Worm (Caenorhabditis elegans) whole organism, L4 larva: Measurements from ENCODE around the gene C49H3.4.

ENCODE experiments used
- F49E8.2 ChIP-seq: sonication (generic microtip); optimal IDR thresholded peaks from 2 replicates; lab custom pipeline; 2016; ENCODE audit warnings: missing compliant biosample characterization, mild to moderate bottlenecking, missing genetic modification characterization, borderline replicate concordance
- T26A8.4 ChIP-seq: fragments of 200-800 bp; sonication (Bioruptor generic); IDR thresholded peaks from 2 replicates; pipeline ENCODE4 v1.3.6; 2022; ENCODE audit warnings: missing genetic modification characterization, missing compliant biosample characterization
- Y105C5A.15 ChIP-seq: fragments of 200-800 bp; sonication (Bioruptor generic); IDR thresholded peaks from 2 replicates; pipeline ENCODE4 v1.3.6; 2022; ENCODE audit warnings: missing genetic modification characterization, missing compliant biosample characterization
- Y48G9A.11 ChIP-seq: fragments of 200-800 bp; sonication (Bioruptor generic); IDR thresholded peaks from 2 replicates; pipeline ENCODE4 v1.3.6; 2022; ENCODE audit warnings: missing genetic modification reagents, missing genetic modification characterization, missing compliant biosample characterization
- Y5F2A.4 ChIP-seq: fragments of 200-800 bp; sonication (Bioruptor generic); optimal IDR thresholded peaks from 2 replicates; lab custom pipeline; 2018; ENCODE audit warnings: mild to moderate bottlenecking, missing genetic modification characterization, missing compliant biosample characterization
- aha-1 ChIP-seq: fragments of 150-350 bp; peaks from one replicate; lab custom pipeline; 2014; ENCODE audit warnings: missing biosample characterization, missing genetic modification characterization
- aly-2 ChIP-seq: sonication (generic microtip); optimal IDR thresholded peaks from 2 replicates; lab custom pipeline; 2018; ENCODE audit warnings: missing biosample characterization, missing genetic modification characterization
- ama-1 ChIP-seq: fragments of 150-350 bp; optimal IDR thresholded peaks from 2 replicates; lab custom pipeline; 2014; ENCODE audit warnings: inconsistent platforms, mixed read lengths
- arid-1 ChIP-seq: fragments of 200-800 bp; sonication (Bioruptor generic); conservative IDR thresholded peaks from 2 replicates; pipeline ENCODE4 v1.3.6; 2022; ENCODE audit warnings: missing genetic modification reagents, missing genetic modification characterization, missing compliant biosample characterization
- ces-1 ChIP-seq: fragments of 150-350 bp; sonication (generic microtip); optimal IDR thresholded peaks from 4 replicates; lab custom pipeline; 2014; ENCODE audit warnings: missing biosample characterization, missing genetic modification reagents, missing genetic modification characterization
- ctbp-1 ChIP-seq: fragments of 200-800 bp; sonication (Bioruptor generic); IDR thresholded peaks from 2 replicates; pipeline ENCODE4 v1.3.6; 2022; ENCODE audit warnings: missing genetic modification reagents, missing genetic modification characterization, missing compliant biosample characterization
- daf-16 ChIP-seq, 3 experiments: sonication (generic microtip); optimal IDR thresholded peaks; 2 replicates each; lab custom pipeline; 2016 to 2017; ENCODE audit warnings: missing genetic modification characterization in 3 of 3, missing genetic modification reagents in 3 of 3, mild to moderate bottlenecking in 2 of 3, missing compliant biosample characterization in 2 of 3, missing biosample characterization in 1 of 3, moderate library complexity in 1 of 3
- dmd-8 ChIP-seq: fragments of 200-800 bp; sonication (Bioruptor generic); IDR thresholded peaks from 2 replicates; pipeline ENCODE4 v1.3.6; 2022; ENCODE audit warnings: missing genetic modification characterization, missing compliant biosample characterization
- dmd-9 ChIP-seq: fragments of 200-800 bp; sonication (Bioruptor generic); IDR thresholded peaks from 2 replicates; pipeline ENCODE4 v1.3.6; 2022; ENCODE audit warnings: missing genetic modification reagents, missing genetic modification characterization, missing compliant biosample characterization
- duxl-1 ChIP-seq: sonication (generic microtip); optimal IDR thresholded peaks from 2 replicates; lab custom pipeline; 2016; ENCODE audit warnings: mild to moderate bottlenecking, missing genetic modification characterization, moderate library complexity, missing compliant biosample characterization; ENCODE audit not compliant: poor library complexity
- dve-1 ChIP-seq: sonication (generic microtip); optimal IDR thresholded peaks from 2 replicates; lab custom pipeline; 2017; ENCODE audit warnings: antibody characterized with exemption, mild to moderate bottlenecking, missing genetic modification characterization, missing compliant biosample characterization; ENCODE audit not compliant: insufficient read depth
- egl-43 ChIP-seq: fragments of 200-800 bp; sonication (Bioruptor generic); IDR thresholded peaks from 2 replicates; pipeline ENCODE4 v1.3.6; 2022; ENCODE audit warnings: missing genetic modification reagents, missing genetic modification characterization, missing compliant biosample characterization
- gei-8 ChIP-seq: fragments of 200-800 bp; sonication (Bioruptor generic); optimal IDR thresholded peaks from 2 replicates; lab custom pipeline; 2018; ENCODE audit warnings: mild to moderate bottlenecking, missing genetic modification characterization, missing compliant biosample characterization
- hlh-11 ChIP-seq: fragments of 200-800 bp; sonication (Bioruptor generic); optimal IDR thresholded peaks from 2 replicates; lab custom pipeline; 2018; ENCODE audit warnings: mild to moderate bottlenecking, missing genetic modification characterization, missing compliant biosample characterization
- lin-1 ChIP-seq: fragments of 200-800 bp; sonication (Bioruptor generic); IDR thresholded peaks from 2 replicates; pipeline ENCODE4 v1.3.6; 2022; ENCODE audit warnings: missing genetic modification reagents, missing genetic modification characterization, missing compliant biosample characterization
- lin-13 ChIP-seq: fragments of 150-350 bp; optimal IDR thresholded peaks from 2 replicates; lab custom pipeline; 2014; ENCODE audit warnings: missing biosample characterization, missing genetic modification reagents, missing genetic modification characterization
- lin-29 ChIP-seq: fragments of 200-800 bp; sonication (Bioruptor generic); IDR thresholded peaks from 2 replicates; pipeline ENCODE4 v1.3.6; 2022; ENCODE audit warnings: missing genetic modification reagents, missing genetic modification characterization, missing compliant biosample characterization
- lin-38 ChIP-seq: fragments of 200-800 bp; sonication (Bioruptor generic); IDR thresholded peaks from 2 replicates; pipeline ENCODE4 v1.3.6; 2022; ENCODE audit warnings: missing genetic modification reagents, missing genetic modification characterization, missing compliant biosample characterization
- lsy-2 ChIP-seq, 2 experiments: fragments of 150-350 bp in 1 of 2; sonication (generic microtip) in 1 of 2; optimal IDR thresholded peaks; 2 replicates each; lab custom pipeline; 2014 to 2017; ENCODE audit warnings: missing biosample characterization in 2 of 2, missing genetic modification characterization in 2 of 2
- pha-4 ChIP-seq, 2 experiments: fragments of 150-350 bp in 1 of 2; fragments of 200-800 bp in 1 of 2; sonication (Bioruptor generic) in 1 of 2; IDR thresholded peaks in 1 of 2; optimal IDR thresholded peaks in 1 of 2; 2 replicates each; pipeline versions ENCODE4 v1.3.6 to Lab custom; 2014 to 2022; ENCODE audit warnings: missing genetic modification characterization in 2 of 2, missing genetic modification reagents in 2 of 2, missing biosample characterization in 1 of 2, missing compliant biosample characterization in 1 of 2
- php-3 ChIP-seq: fragments of 200-800 bp; sonication (Bioruptor generic); IDR thresholded peaks from 2 replicates; pipeline ENCODE4 v1.3.6; 2022; ENCODE audit warnings: missing genetic modification reagents, missing genetic modification characterization, missing compliant biosample characterization
- set-16 ChIP-seq: fragments of 200-800 bp; sonication (Bioruptor generic); IDR thresholded peaks from 2 replicates; pipeline ENCODE4 v1.3.6; 2022; ENCODE audit warnings: missing genetic modification reagents, missing genetic modification characterization, missing compliant biosample characterization
- snpc-1.2 ChIP-seq: fragments of 200-800 bp; sonication (Bioruptor generic); IDR thresholded peaks from 2 replicates; pipeline ENCODE4 v1.3.6; 2022; ENCODE audit warnings: missing genetic modification reagents, missing genetic modification characterization, missing compliant biosample characterization
- tra-1 ChIP-seq: fragments of 200-800 bp; sonication (Bioruptor generic); IDR thresholded peaks from 2 replicates; pipeline ENCODE4 v1.3.6; 2022; ENCODE audit warnings: missing genetic modification reagents, missing genetic modification characterization, missing compliant biosample characterization
- unc-130 ChIP-seq: sonication (generic microtip); optimal IDR thresholded peaks from 2 replicates; lab custom pipeline; 2016; ENCODE audit warnings: missing genetic modification reagents, missing genetic modification characterization, missing compliant biosample characterization
- unc-62 ChIP-seq, 3 experiments: fragments of 150-350 bp in 1 of 3; sonication (generic microtip); optimal IDR thresholded peaks in 2 of 3; peaks in 1 of 3; 1 replicate in 1 of 3; 2 replicates in 2 of 3; lab custom pipeline; 2014 to 2017; ENCODE audit warnings: missing biosample characterization in 3 of 3, missing genetic modification characterization in 3 of 3, missing genetic modification reagents in 3 of 3, missing genotype in 1 of 3
- zfp-3 ChIP-seq: fragments of 200-800 bp; sonication (Bioruptor generic); conservative IDR thresholded peaks from 2 replicates; pipeline ENCODE4 v1.3.6; 2022; ENCODE audit warnings: missing genetic modification reagents, missing genetic modification characterization, missing compliant biosample characterization

Gene C49H3.4

DNA sequence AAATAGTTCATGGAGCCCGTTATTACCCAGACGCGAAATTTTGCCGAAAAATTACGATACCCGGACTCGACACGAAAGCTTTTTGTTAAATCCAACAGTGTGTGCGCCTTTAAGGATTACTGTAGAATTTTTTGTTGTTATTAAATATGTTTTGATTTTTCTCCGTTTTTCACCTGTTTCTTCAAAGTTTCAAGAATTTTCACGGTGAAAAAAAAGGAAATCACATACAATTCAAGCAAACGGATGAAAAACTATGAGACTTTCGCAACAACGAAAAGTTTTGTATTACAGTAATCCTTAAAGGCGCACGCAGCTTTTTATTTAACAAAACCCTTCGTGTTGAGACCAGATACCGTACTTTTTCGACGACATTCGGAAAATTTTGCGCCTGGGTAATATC, 38.9 kb downstream of the C49H3.4 start:
- no peak for TF ChIP-seq aly-2 (tag; lab: Kevin White, UChicago)
- peak in 1 of 2 experiments; percentile 80 for TF ChIP-seq unc-62 (GFP tag; optimal IDR thresholded peaks at IDR 0.05 in 1 of 2; lab: Kevin White, UChicago)
- no peak for TF ChIP-seq unc-62 (tag; optimal IDR thresholded peaks at IDR 0.05; lab: Kevin White, UChicago)

DNA sequence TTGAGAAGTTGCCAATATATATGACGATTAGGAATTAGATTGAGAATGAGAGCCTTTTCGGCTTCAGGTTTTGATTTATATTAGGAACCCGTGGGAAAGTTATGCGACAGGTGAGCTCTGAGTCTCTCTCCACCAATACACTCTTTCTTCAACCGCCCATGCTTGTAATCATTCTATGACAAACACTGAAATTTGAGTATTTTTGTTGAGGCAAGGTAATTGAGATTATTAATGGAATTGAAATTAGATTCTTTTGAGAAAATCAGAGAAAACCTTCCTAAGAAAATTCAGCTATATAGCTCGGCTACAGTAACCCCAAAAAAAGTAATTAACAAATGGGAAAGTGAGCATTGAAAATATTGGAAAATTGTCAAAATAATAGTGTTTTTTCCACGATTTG, 40.8 kb downstream of the C49H3.4 start, which contains the start of gene ceh-19:
ceh-19 (minus strand) TSS at position 101 of the 400 bp plus-strand sequence.
- TF ChIP-seq aha-1: peak; percentile 57
- TF ChIP-seq egl-43: no peak

DNA sequence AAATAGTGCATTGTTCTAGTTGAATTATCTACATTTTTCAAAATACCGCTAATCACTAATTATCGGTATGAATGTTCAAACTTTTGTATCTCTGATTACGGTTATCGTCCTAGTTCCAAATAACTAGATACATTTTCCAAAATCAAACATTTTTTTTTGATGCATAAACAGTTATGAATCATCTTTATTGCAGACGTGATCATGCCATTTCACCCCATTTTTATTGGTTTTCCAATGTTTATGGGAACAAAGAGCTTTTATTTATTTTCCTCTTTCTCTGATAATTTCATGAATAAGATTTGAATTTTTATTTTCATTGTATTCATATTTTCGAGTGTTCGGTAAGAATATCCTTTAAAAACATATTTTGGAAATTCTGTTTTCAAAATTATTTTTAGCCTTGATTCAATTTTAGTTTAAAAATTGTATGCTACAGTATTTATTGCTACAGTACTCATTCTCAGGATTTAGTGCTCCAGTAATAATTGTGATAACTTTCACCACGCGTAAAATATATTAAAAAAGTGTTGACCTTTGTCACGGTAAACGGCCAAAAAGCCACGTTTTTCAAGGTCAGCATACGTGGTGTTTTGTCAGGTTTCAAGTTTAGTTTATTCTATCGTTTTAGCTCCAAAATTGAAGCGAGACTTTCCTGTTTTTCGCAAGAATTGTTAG, 41.7 kb downstream of the C49H3.4 start, which contains the start of gene csr-1:
csr-1 (plus strand) TSS at position 625 of the 675 bp plus-strand sequence.
- TF ChIP-seq tra-1 (GFP tag; lab: Robert Waterston, UW): no peak
- TF ChIP-seq lin-29 (GFP tag; lab: Robert Waterston, UW): no peak
- TF ChIP-seq daf-16 (GFP tag; optimal IDR thresholded peaks at IDR 0.05; lab: Kevin White, UChicago): no peak
- peak; percentile 61 for TF ChIP-seq daf-16 (tag; optimal IDR thresholded peaks at IDR 0.05; lab: Kevin White, UChicago)
- TF ChIP-seq dve-1: peak; percentile 43
- TF ChIP-seq php-3 (GFP tag; lab: Robert Waterston, UW): peak; percentile 74

DNA sequence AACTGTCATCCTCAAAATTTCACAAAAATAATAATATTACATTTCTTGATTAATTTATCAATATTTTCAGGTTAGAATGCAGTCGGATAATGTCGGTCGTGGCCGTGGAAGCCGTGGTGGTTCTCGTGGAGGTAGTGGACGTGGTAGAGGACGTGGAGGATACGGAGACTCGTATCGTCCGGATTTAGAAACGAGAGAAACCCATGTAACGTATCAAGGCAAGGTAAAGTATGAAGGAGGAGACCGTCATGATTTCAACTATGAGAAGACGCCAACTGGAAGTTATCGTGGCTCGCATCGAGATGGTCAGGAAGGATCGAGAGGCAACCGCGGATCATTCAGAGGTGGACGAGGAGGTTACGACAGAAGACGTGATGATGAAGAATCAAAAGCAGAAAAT, 42.4 kb downstream of the C49H3.4 start, which contains the start of gene frpr-10:
frpr-10 (plus strand) TSS at position 301 of the 400 bp plus-strand sequence.
- TF ChIP-seq set-16 (0 out of 2 replicates have a peak, but pooled peaks have one; percentile 14), dmd-9 (GFP tag; lab: Robert Waterston, UW) (no peak), T26A8.4 (GFP tag; lab: Robert Waterston, UW) (no peak), ces-1 (GFP tag; lab: Kevin White, UChicago) (no peak), unc-62 (GFP tag; optimal IDR thresholded peaks at IDR 0.05 in 1 of 2; lab: Kevin White, UChicago) (peak in 1 of 2 experiments; percentile 45), unc-62 (tag; optimal IDR thresholded peaks at IDR 0.05; lab: Kevin White, UChicago) (no peak), egl-43 (0 out of 2 replicates have a peak, but pooled peaks have one; percentile 27)

DNA sequence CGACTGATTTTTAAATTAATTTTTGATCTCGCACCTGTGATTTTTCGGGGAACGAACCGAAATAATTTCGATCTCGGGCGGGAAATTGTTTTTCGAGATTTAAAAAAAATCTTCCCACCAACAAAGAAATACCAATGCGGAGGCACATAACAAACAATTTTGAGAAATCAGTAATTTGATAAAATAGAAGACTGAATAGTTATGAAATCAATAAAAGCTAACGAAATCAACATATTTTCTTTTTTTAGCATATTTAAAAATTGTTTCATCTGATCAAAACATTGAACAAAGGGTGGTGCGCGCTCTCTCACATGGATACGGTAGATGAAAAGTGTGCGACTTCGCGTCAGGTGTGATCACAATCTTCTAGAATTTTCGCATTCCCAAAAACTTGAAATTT, 43.0 kb downstream of the C49H3.4 start:
- TF ChIP-seq Y48G9A.11 (GFP tag; lab: Robert Waterston, UW) (peak; percentile 67), tra-1 (GFP tag; lab: Robert Waterston, UW) (no peak), lin-38 (peak; percentile 30; the same call in 1 of the 2 replicates), lsy-2 (tag; optimal IDR thresholded peaks at IDR 0.05; lab: Kevin White, UChicago) (peak in 1 of 2 experiments; percentile 26), snpc-1.2 (GFP tag; lab: Robert Waterston, UW) (no peak), F49E8.2 (tag; lab: Kevin White, UChicago) (peak; percentile 34), unc-130 (peak; percentile 75)
- TF ChIP-seq, all 104 proteins: peak for 5

DNA sequence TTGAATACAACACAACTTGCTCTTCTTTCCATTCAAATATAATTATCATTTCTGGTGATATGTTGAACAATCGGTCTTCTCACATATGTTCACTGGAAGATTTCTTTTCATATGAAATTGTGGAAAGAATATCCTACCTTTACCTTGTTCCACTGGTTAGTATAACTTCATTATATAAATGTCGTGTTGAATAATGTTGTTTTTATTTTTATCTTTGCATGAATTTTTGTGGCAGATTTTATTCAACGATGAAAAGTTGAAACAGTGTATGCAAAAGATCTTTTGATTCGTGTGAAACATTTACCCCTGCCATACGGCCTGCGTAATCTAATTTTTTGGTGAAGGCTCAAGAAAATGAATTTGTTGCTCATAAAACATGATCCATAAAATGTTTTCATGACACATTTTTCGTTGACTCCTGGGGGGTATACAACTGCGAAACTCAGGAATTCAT, 46.8 kb downstream of the C49H3.4 start:
- TF ChIP-seq lin-1 (GFP tag; lab: Robert Waterston, UW) (no peak), pha-4 (GFP tag; IDR thresholded peaks at IDR 0.05; lab: Robert Waterston, UW) (peak; percentile 67; the same call in 1 of the 2 replicates), pha-4 (tag; optimal IDR thresholded peaks at IDR 0.05; lab: Kevin White, UChicago) (no peak), ctbp-1 (peak; percentile 28; the same call in 1 of the 2 replicates), Y5F2A.4 (GFP tag; lab: Kevin White, UChicago) (peak; percentile 26), lin-13 (GFP tag; lab: Kevin White, UChicago) (peak; percentile 27), hlh-11 (no peak), Y105C5A.15 (GFP tag; lab: Robert Waterston, UW) (0 out of 2 replicates have a peak, but pooled peaks have one; percentile 64), unc-130 (peak; percentile 73), lsy-2 (tag; optimal IDR thresholded peaks at IDR 0.05; lab: Kevin White, UChicago) (no peak), lin-38 (peak; percentile 75), F49E8.2 (tag; lab: Kevin White, UChicago) (peak; percentile 94), gei-8 (GFP tag; lab: Kevin White, UChicago) (peak; percentile 6), ama-1 (lab: Kevin White, UChicago) (peak; percentile 49), dmd-8 (GFP tag; lab: Robert Waterston, UW) (0 out of 2 replicates have a peak, but pooled peaks have one; percentile 21), snpc-1.2 (GFP tag; lab: Robert Waterston, UW) (peak; percentile 75; the same call in 1 of the 2 replicates), zfp-3 (GFP tag; lab: Robert Waterston, UW) (no peak), duxl-1 (tag; lab: Kevin White, UChicago) (peak; percentile 60), arid-1 (GFP tag; lab: Robert Waterston, UW) (peak; percentile 52; the same call in 1 of the 2 replicates), Y48G9A.11 (GFP tag; lab: Robert Waterston, UW) (0 out of 2 replicates have a peak, but pooled peaks have one; percentile 48)
- TF ChIP-seq, all 104 proteins: peak for 15
